Worm (Caenorhabditis elegans): Measurements from ENCODE around the gene T24H7.8.

Gene T24H7.8

DNA sequence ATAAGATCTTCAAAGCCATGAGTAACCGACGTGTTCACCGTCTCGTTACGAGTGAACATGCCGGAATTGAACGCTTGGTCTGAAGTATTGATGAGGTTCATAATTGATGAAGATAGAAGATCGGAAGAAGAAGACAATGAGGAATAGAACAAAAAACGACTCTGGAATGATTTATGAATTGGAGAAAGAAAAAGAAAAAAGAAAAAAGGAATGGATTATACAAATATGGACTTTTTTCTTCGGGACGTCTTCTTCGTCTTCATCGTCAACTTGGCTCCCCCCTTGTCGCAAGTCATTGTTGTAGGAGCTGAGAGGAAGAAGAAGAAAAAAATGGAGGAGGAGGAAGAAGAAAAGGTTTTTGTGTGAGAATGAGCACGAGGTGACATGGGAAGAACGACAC lies 14.9 kb upstream of the T24H7.8 start, which contains the start of gene srsy-2:
Gene srsy-2 (minus strand): TSS at position 101 of the 400 bp plus-strand sequence.
- TF ChIP-seq ceh-39 (tag; optimal IDR thresholded peaks at IDR 0.05) (no peak), nhr-237 (tag; optimal IDR thresholded peaks at IDR 0.05) (no peak), ceh-43 (GFP tag; optimal IDR thresholded peaks at IDR 0.05) (no peak), unc-39 (tag; optimal IDR thresholded peaks at IDR 0.05) (no peak), mep-1 (tag; optimal IDR thresholded peaks at IDR 0.05) (no peak), ces-1 (GFP tag; optimal IDR thresholded peaks at IDR 0.05) (no peak)

DNA sequence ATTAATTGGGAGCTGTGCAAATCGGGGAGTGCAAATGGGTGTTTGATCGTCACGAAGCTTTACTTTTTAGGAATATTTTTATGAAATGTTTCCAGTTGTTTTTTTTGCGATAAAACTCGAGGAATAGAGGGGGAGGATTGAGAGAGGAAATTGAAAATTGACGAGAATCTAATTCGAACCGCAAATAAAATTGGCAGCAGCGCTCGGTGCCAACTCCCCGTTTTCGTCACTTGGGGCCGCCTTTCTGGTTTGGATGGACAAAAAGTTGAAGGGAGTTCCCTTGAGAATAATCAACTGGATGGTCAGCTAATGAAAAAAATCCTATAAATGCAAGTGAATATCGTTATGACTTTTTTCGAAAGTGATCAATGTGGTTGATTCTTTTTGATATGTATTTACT lies 11.7 kb upstream of the T24H7.8 start:
- no peak for TF ChIP-seq mab-5 (tag; optimal IDR thresholded peaks at IDR 0.05)
- no peak for TF ChIP-seq unc-120 (tag; optimal IDR thresholded peaks at IDR 0.05; ENCODE audit: poor library complexity, severe bottlenecking)
- TF ChIP-seq flh-1 (GFP tag; optimal IDR thresholded peaks at IDR 0.05) = no peak
- no peak for TF ChIP-seq mls-2 (tag; optimal IDR thresholded peaks at IDR 0.05)
- TF ChIP-seq unc-62 (GFP tag; optimal IDR thresholded peaks at IDR 0.05) = no peak
- no peak for TF ChIP-seq pha-4 (tag; optimal IDR thresholded peaks at IDR 0.05)
- TF ChIP-seq elt-1 (tag; optimal IDR thresholded peaks at IDR 0.05; ENCODE audit: borderline replicate concordance, insufficient read depth) = no peak

DNA sequence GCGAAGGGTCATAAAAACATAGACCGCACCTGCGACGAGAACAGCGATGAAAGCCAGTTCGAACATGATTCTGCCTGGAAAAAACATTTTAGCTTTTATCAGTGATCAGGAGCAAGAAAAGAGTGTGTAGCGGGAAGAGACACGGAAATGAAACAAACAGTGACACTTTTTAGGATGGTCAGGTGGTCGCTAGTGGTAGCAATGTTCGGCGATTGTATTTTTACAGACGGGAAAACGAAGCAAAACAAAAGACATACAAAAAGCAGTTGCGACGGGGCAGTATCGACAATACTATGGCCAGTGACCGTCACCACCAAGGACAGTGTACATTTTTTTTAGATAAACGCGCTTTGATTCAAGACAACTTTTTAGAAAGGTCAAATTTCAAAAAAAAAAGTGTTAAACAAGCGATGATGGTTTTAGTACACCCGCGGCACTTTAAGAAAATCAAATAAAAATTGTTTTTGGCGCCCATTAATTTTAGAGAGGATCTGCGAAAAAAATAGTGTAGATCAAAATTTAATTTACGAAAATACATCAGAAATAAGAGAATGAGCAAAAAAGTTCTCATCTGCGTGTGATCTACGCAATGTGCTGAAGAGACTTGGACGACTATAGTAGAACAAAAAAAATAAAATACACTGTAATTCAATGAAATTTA lies 6.3 kb upstream of the T24H7.8 start, which contains the start of gene T24H7.9:
Gene T24H7.9 (minus strand): TSS at position 74 of the 661 bp plus-strand sequence.
- no peak for TF ChIP-seq sem-2 (GFP tag; optimal IDR thresholded peaks at IDR 0.05)
- TF ChIP-seq M03D4.4 (tag; optimal IDR thresholded peaks at IDR 0.05) = no peak
- TF ChIP-seq mls-2 (tag; optimal IDR thresholded peaks at IDR 0.05) = no peak
- TF ChIP-seq nhr-237 (tag; optimal IDR thresholded peaks at IDR 0.05) = no peak
- no peak for TF ChIP-seq ceh-39 (tag; optimal IDR thresholded peaks at IDR 0.05)
- no peak for TF ChIP-seq blmp-1 (tag; optimal IDR thresholded peaks at IDR 0.05)
- TF ChIP-seq ztf-11 (tag; optimal IDR thresholded peaks at IDR 0.05) = no peak
- no peak for TF ChIP-seq nhr-76 (tag; optimal IDR thresholded peaks at IDR 0.05)
- TF ChIP-seq sptf-1 (tag; optimal IDR thresholded peaks at IDR 0.05) = no peak
- no peak for TF ChIP-seq pha-4 (tag; optimal IDR thresholded peaks at IDR 0.05)
- TF ChIP-seq elt-1 (tag; optimal IDR thresholded peaks at IDR 0.05; ENCODE audit: borderline replicate concordance, insufficient read depth) = no peak

DNA sequence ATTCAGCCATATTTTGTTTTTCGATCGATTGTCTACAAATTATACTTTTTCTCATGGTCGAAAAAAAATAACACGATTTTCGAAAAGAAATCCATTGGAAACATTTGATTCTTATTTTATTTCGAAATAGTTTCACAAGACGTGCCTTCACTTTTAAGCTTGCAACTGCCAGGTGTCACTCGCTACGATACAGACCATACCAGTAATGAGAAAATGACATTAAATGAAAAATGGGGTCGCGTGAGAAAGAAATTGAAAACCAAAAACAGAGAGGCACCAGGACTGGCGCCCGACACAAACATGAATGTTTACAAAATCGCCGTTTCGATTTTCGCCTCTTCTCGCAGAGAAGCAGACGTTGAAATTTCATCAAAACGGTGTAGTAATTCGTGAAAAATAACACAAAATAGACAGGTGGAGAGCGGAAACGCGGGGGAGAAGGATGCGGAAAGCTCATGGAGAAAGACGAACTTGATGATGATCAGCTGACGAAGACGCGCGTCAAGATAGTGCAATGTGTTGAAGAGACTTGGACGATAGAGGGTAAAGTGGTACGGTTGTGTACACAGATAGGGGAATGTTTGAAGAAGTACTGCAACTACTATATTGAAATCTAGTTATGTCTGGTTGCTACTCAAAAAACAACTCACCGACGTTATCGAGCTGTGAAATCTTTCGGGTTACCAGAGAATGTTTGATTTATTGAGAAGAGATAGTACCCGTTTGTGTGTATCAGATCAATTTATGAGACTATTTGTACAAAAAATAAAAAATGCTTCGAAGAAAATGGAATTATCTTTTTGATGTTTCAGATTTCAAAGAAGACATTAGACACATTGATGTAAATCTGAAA lies 5.5 kb upstream of the T24H7.8 start:
- TF ChIP-seq nhr-237 (tag; optimal IDR thresholded peaks at IDR 0.05) (no peak), cnd-1 (tag; optimal IDR thresholded peaks at IDR 0.05) (no peak), lin-13 (tag; optimal IDR thresholded peaks at IDR 0.05) (no peak), drap-1 (GFP tag; optimal IDR thresholded peaks at IDR 0.05) (no peak), unc-120 (tag; optimal IDR thresholded peaks at IDR 0.05; ENCODE audit: poor library complexity, severe bottlenecking) (peak; percentile 24), bed-3 (GFP tag; optimal IDR thresholded peaks at IDR 0.05) (no peak), hlh-1 (tag; optimal IDR thresholded peaks at IDR 0.05) (peak; percentile 4)

DNA sequence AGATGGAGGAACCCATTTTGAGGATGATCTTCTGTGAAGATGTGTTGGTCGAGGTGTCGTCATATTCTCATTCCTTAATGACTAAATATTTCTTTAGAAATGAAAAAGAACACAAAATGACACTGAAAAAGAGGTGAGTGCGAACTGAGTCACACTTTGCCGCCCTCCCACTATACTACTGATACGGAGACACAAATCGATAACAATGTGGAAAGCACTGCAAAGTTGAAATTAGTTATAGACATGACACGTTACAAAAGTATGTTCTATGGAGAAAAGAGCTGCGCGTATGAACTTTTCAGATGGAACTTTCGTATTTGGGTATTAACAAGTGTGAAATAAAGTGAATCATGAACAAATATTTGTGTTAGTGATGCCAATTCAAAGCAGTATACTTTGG lies 2.3 kb downstream of the T24H7.8 start, which contains the start of gene tat-4:
Gene tat-4 (minus strand): TSS at position 117 of the 400 bp plus-strand sequence.
- no peak for TF ChIP-seq tbx-8 (GFP tag; optimal IDR thresholded peaks at IDR 0.05)
- no peak for TF ChIP-seq zip-8 (tag; optimal IDR thresholded peaks at IDR 0.05)
- TF ChIP-seq unc-39 (tag; optimal IDR thresholded peaks at IDR 0.05) = no peak
- no peak for TF ChIP-seq hlh-1 (tag; optimal IDR thresholded peaks at IDR 0.05)
- no peak for TF ChIP-seq lsy-2 (tag; optimal IDR thresholded peaks at IDR 0.05)
- TF ChIP-seq flh-1 (GFP tag; optimal IDR thresholded peaks at IDR 0.05) = no peak
- TF ChIP-seq nhr-76 (tag; optimal IDR thresholded peaks at IDR 0.05) = no peak
- no peak for TF ChIP-seq elt-1 (tag; optimal IDR thresholded peaks at IDR 0.05; ENCODE audit: borderline replicate concordance, insufficient read depth)
- no peak for TF ChIP-seq drap-1 (GFP tag; optimal IDR thresholded peaks at IDR 0.05)
- TF ChIP-seq unc-120 (tag; optimal IDR thresholded peaks at IDR 0.05; ENCODE audit: poor library complexity, severe bottlenecking) = no peak
- TF ChIP-seq unc-62 (GFP tag; optimal IDR thresholded peaks at IDR 0.05) = no peak
- no peak for TF ChIP-seq snpc-4 (tag; optimal IDR thresholded peaks at IDR 0.05)
- TF ChIP-seq mab-5 (tag; optimal IDR thresholded peaks at IDR 0.05) = no peak
- TF ChIP-seq ztf-11 (tag; optimal IDR thresholded peaks at IDR 0.05) = no peak
- no peak for TF ChIP-seq ceh-43 (GFP tag; optimal IDR thresholded peaks at IDR 0.05)
